Worm (Caenorhabditis elegans): ENCODE results near the gene cyn-17.

DNA sequence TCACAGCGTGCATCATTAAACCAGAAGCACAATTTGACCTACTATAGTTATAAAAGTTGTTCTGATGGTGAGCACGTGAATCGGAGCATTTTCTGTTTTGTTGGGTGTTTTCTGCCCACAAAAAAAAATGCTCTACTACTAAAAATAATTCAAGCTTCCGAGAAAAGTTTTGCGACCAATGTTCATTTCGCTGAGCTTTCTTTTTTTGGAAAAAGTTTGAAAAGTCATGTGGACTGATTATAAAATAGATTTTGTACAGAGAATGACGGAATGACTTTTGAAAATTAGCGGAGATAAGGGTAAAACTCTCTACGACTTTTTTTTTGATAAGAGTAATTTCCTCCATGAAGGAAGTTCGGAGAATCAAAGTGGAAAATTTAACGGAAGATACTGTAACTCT, 30.0 kb upstream of the cyn-17 start:
- no peak for TF ChIP-seq elt-3 (tag; optimal IDR thresholded peaks at IDR 0.05)
- no peak for TF ChIP-seq nhr-77 (tag; optimal IDR thresholded peaks at IDR 0.05)
- no peak for TF ChIP-seq nhr-12 (tag; optimal IDR thresholded peaks at IDR 0.05)
- no peak for TF ChIP-seq nhr-76 (tag; optimal IDR thresholded peaks at IDR 0.05)
- no peak for TF ChIP-seq nhr-11 (tag; optimal IDR thresholded peaks at IDR 0.05)
